Worm (Caenorhabditis elegans): Measurements from ENCODE around the gene ZK546.5.

DNA sequence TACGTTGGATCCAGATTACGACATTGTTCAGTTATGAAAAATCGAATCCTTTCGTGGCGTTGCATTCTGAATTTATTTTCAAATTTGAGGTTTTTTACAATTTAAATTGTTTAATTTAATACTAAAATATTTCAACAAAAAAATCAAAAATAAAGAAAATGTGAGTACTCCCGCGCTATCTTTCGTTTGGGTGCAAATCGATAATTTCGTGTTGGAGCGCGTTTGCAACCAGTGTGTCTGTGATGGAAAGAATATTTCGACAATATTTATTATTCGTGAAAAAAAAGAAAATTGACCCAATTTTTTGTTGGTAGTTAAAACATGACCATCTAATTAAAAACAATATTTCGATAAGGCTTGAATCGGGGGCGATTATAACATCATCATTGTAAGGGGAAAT is 33.6 kb upstream of the ZK546.5 start, which contains the start of gene R05F9.9:
- TF ChIP-seq klf-2 (GFP tag; conservative IDR thresholded peaks at IDR 0.05) (no peak), tab-1 (GFP tag; IDR thresholded peaks at IDR 0.05) (no peak), ref-1 (GFP tag; conservative IDR thresholded peaks at IDR 0.05) (no peak), T22C8.4 (GFP tag; IDR thresholded peaks at IDR 0.05) (peak; percentile 80), ztf-23 (GFP tag; IDR thresholded peaks at IDR 0.05) (no peak), flt-1 (GFP tag; IDR thresholded peaks at IDR 0.05) (no peak), ztf-29 (GFP tag; IDR thresholded peaks at IDR 0.05) (no peak)
